Worm (Caenorhabditis elegans): ENCODE data around the gene ptr-15.

Gene ptr-15

DNA sequence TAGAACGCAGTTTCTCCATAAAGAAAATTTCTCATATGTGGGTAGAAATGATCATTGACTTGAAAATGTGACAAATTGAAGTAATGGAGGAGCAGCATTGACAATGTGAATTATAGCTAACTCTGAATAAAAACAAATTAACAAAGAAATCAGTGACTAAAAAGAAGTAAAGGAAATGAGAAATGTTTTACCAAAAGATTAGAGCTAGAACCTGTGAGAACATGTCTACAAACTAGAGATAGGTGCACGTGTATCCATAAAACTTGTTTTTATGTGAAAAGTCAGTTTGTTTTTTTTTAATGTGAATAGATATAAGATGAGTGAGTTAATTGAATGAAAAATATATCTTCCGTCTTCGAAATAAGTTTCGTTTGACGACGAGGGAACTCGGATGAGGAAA lies 9.2 kb upstream of the ptr-15 start, which contains the start of gene sre-12:
Gene sre-12 (minus strand): TSS at position 101 of the 400 bp plus-strand sequence.
- TF ChIP-seq nhr-77 (tag; optimal IDR thresholded peaks at IDR 0.05) (no peak), egl-5 (tag; optimal IDR thresholded peaks at IDR 0.05) (no peak), ztf-4 (tag; optimal IDR thresholded peaks at IDR 0.05) (no peak), pqm-1 (tag; optimal IDR thresholded peaks at IDR 0.05) (no peak), ama-1 (optimal IDR thresholded peaks at IDR 0.05) (no peak), hmg-11 (tag; optimal IDR thresholded peaks at IDR 0.05) (no peak), ztf-11 (tag; optimal IDR thresholded peaks at IDR 0.05) (no peak), pha-4 (tag; optimal IDR thresholded peaks at IDR 0.05) (no peak), ceh-9 (tag; optimal IDR thresholded peaks at IDR 0.05) (no peak), ceh-28 (tag; optimal IDR thresholded peaks at IDR 0.05) (no peak), ZK546.5 (tag; optimal IDR thresholded peaks at IDR 0.05) (no peak), elt-3 (tag; optimal IDR thresholded peaks at IDR 0.05) (no peak), ceh-16 (tag; optimal IDR thresholded peaks at IDR 0.05) (no peak)

- TF ChIP-seq ceh-28 (tag; optimal IDR thresholded peaks at IDR 0.05) (no peak), egl-27 (tag; optimal IDR thresholded peaks at IDR 0.05) (no peak), nhr-67 (tag; optimal IDR thresholded peaks at IDR 0.05) (no peak), fkh-2 (tag; optimal IDR thresholded peaks at IDR 0.05) (no peak), ztf-4 (tag; optimal IDR thresholded peaks at IDR 0.05) (no peak), daf-12 (tag; optimal IDR thresholded peaks at IDR 0.05) (no peak), nfya-1 (tag; optimal IDR thresholded peaks at IDR 0.05; ENCODE audit: insufficient read depth) (no peak), ZK546.5 (tag; optimal IDR thresholded peaks at IDR 0.05) (no peak), skn-1 (tag; optimal IDR thresholded peaks at IDR 0.05) (no peak), ama-1 (optimal IDR thresholded peaks at IDR 0.05) (no peak), nhr-237 (tag; optimal IDR thresholded peaks at IDR 0.05) (no peak), lin-15B (tag; optimal IDR thresholded peaks at IDR 0.05) (no peak), hmg-11 (tag; optimal IDR thresholded peaks at IDR 0.05) (no peak), nhr-28 (tag; optimal IDR thresholded peaks at IDR 0.05) (no peak), R02D3.7 (tag; optimal IDR thresholded peaks at IDR 0.05) (no peak), mml-1 (tag; optimal IDR thresholded peaks at IDR 0.05) (no peak), elt-3 (tag; optimal IDR thresholded peaks at IDR 0.05) (no peak)
Measured at ce11 chrV:6976047-6976446, 6.2 kb upstream of the ptr-15 start, which contains the start of gene srx-16. srx-16 (plus strand) TSS chrV:6976347.

- no peak for TF ChIP-seq nhr-11 (tag; optimal IDR thresholded peaks at IDR 0.05)
- no peak for TF ChIP-seq unc-39 (tag; optimal IDR thresholded peaks at IDR 0.05)
- TF ChIP-seq nhr-23 (tag; optimal IDR thresholded peaks at IDR 0.05), result no peak
- TF ChIP-seq nfya-1 (tag; optimal IDR thresholded peaks at IDR 0.05; ENCODE audit: insufficient read depth), result no peak
- no peak for TF ChIP-seq elt-3 (tag; optimal IDR thresholded peaks at IDR 0.05)
- no peak for TF ChIP-seq ztf-4 (tag; optimal IDR thresholded peaks at IDR 0.05)
- no peak for TF ChIP-seq fos-1 (tag; optimal IDR thresholded peaks at IDR 0.05)
- TF ChIP-seq fkh-2 (tag; optimal IDR thresholded peaks at IDR 0.05), result no peak
- TF ChIP-seq egl-5 (tag; optimal IDR thresholded peaks at IDR 0.05), result no peak
- no peak for TF ChIP-seq nhr-67 (tag; optimal IDR thresholded peaks at IDR 0.05)
Measured at ce11 chrV:6971567-6971966, 1.8 kb upstream of the ptr-15 start, which contains the start of gene srx-59. srx-59 (plus strand) TSS chrV:6971867.

DNA sequence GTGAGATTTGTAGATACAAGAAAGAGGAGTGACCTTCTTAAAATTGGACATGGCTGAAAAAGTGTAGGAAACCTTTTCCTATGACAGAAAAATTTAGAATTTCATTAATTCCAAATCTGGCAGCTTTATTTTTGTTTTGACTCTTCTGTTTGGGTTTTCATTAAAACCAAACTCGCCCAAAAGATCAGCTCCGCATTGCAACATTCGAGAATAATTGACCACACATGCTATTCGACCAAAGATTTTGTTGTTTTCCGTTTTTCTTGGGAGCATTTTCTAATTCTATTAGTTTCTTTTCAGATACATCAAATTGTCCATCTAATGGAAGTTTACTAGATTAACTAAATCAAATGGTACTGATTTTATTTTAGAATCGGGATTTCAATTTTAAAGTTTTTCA lies 13.6 kb downstream of the ptr-15 start, which contains the start of gene mec-1:
Gene mec-1 (plus strand): TSS at position 301 of the 400 bp plus-strand sequence.
- TF ChIP-seq zag-1 (tag; optimal IDR thresholded peaks at IDR 0.05), result no peak
- no peak for TF ChIP-seq aly-2 (tag; optimal IDR thresholded peaks at IDR 0.05)
- TF ChIP-seq skn-1 (tag; optimal IDR thresholded peaks at IDR 0.05), result no peak
- no peak for TF ChIP-seq fkh-2 (tag; optimal IDR thresholded peaks at IDR 0.05)
- no peak for TF ChIP-seq nhr-11 (tag; optimal IDR thresholded peaks at IDR 0.05)
- TF ChIP-seq fkh-10 (GFP tag; optimal IDR thresholded peaks at IDR 0.05), result no peak
- TF ChIP-seq tbx-2 (tag; optimal IDR thresholded peaks at IDR 0.05), result no peak
- TF ChIP-seq snpc-4 (tag; optimal IDR thresholded peaks at IDR 0.05), result no peak
- no peak for TF ChIP-seq ztf-11 (tag; optimal IDR thresholded peaks at IDR 0.05)
- no peak for TF ChIP-seq lin-15B (tag; optimal IDR thresholded peaks at IDR 0.05)
- TF ChIP-seq eor-1 (tag; optimal IDR thresholded peaks at IDR 0.05), result no peak
- TF ChIP-seq lsy-12 (tag; optimal IDR thresholded peaks at IDR 0.05), result no peak

- no peak for TF ChIP-seq fkh-10 (GFP tag; optimal IDR thresholded peaks at IDR 0.05)
- no peak for TF ChIP-seq fos-1 (tag; optimal IDR thresholded peaks at IDR 0.05)
- TF ChIP-seq skn-1 (tag; optimal IDR thresholded peaks at IDR 0.05), result no peak
- TF ChIP-seq egl-27 (tag; optimal IDR thresholded peaks at IDR 0.05), result no peak
- TF ChIP-seq ceh-9 (tag; optimal IDR thresholded peaks at IDR 0.05), result no peak
- no peak for TF ChIP-seq ztf-4 (tag; optimal IDR thresholded peaks at IDR 0.05)
- TF ChIP-seq nhr-11 (tag; optimal IDR thresholded peaks at IDR 0.05), result no peak
- no peak for TF ChIP-seq fkh-2 (tag; optimal IDR thresholded peaks at IDR 0.05)
- no peak for TF ChIP-seq ceh-16 (tag; optimal IDR thresholded peaks at IDR 0.05)
- TF ChIP-seq ceh-82 (tag; optimal IDR thresholded peaks at IDR 0.05), result no peak
- TF ChIP-seq egl-5 (tag; optimal IDR thresholded peaks at IDR 0.05), result no peak
- TF ChIP-seq ceh-28 (tag; optimal IDR thresholded peaks at IDR 0.05), result no peak
- TF ChIP-seq ztf-11 (tag; optimal IDR thresholded peaks at IDR 0.05), result no peak
Measured at ce11 chrV:6953797-6954196, 16.0 kb downstream of the ptr-15 start, which contains the start of gene srg-31. srg-31 (minus strand) TSS chrV:6953897.
